Worm (Caenorhabditis elegans): Measurements from ENCODE around the gene fbxa-219.

DNA sequence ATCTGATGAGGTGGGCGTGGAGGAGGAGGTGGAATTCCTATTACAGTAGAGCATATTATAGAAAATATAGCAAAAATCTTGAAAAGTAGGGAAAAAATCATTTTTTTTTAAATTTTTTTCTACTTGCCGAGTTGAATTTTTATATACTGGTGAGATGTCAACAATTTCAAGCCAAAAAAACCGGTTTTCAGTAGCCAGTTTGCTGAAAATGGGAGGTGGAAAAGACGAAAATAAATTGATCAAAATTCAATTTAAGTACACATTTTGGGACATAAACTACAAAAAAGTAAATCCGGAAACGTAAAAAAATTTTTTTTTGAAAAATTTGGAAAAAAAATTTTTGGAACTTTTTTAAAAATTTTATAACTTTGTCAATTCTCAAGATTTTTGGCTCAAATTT, 11.8 kb upstream of the fbxa-219 start, which contains the start of gene Y54F10BM.23:
- TF ChIP-seq him-1 (tag; optimal IDR thresholded peaks at IDR 0.05) (no peak), W03F9.2 (tag; optimal IDR thresholded peaks at IDR 0.05) (no peak), dao-5 (tag; optimal IDR thresholded peaks at IDR 0.05) (no peak)

Data from whole organism, L4/young adult.